Fruit fly (Drosophila melanogaster) whole organism, prepupa: ENCODE results near the gene CecB.

Experiments
- CG6808 ChIP-seq: fragments of 200-800 bp; sonication (Bioruptor generic); optimal IDR thresholded peaks from 3 replicates; lab custom pipeline; 2017; ENCODE audit warnings: missing biosample characterization, missing genetic modification characterization, mild to moderate bottlenecking, moderate library complexity, missing genetic modification reagents
- Lpt ChIP-seq: fragments of 200-800 bp; sonication (Bioruptor generic); optimal IDR thresholded peaks from 3 replicates; lab custom pipeline; 2016; ENCODE audit warnings: missing biosample characterization, missing genetic modification characterization
- OdsH ChIP-seq: fragments of 200-800 bp; sonication (Bioruptor generic); optimal IDR thresholded peaks from 3 replicates; lab custom pipeline; 2016; ENCODE audit warnings: missing biosample characterization, missing genetic modification characterization

dm6 chr3R:30193826-30194225 lies 19.8 kb downstream of the CecB start:
- no peak for TF ChIP-seq CG6808 (GFP tag; lab: Kevin White, UChicago)
- no peak for TF ChIP-seq Lpt (GFP tag; lab: Kevin White, UChicago)
- no peak for TF ChIP-seq OdsH (GFP tag; lab: Kevin White, UChicago)
